Worm (Caenorhabditis elegans): ENCODE results near the gene T21D12.11.

DNA sequence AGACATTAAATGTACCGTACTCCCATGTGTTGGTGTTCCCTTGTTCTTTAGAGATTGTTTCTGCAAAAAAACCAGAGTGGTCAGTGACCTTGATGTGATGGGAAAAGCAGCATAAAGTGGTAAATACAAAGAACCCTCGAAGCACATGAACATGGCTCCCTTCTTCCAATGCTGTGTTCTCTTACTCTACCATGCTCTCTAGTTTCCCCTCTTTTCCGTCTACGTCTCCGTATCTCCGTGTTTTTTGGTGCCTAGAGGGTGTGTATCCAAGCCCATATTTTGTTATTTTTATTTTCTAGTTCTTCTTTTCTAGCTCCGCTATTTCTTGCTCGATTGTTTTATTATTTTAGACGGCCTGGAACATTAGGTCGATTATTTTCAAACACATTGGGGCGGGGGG lies 37.4 kb downstream of the T21D12.11 start:
- TF ChIP-seq nhr-76 (tag; optimal IDR thresholded peaks at IDR 0.05) (no peak), nhr-28 (tag; optimal IDR thresholded peaks at IDR 0.05) (no peak), nhr-11 (tag; optimal IDR thresholded peaks at IDR 0.05) (peak; percentile 37), zag-1 (tag; optimal IDR thresholded peaks at IDR 0.05) (no peak), ceh-82 (tag; optimal IDR thresholded peaks at IDR 0.05) (no peak), snpc-4 (tag; optimal IDR thresholded peaks at IDR 0.05) (no peak), egl-27 (tag; optimal IDR thresholded peaks at IDR 0.05) (no peak), pha-4 (GFP tag; IDR thresholded peaks at IDR 0.05) (peak; percentile 41; the same call in 1 of the 2 replicates), pha-4 (tag; optimal IDR thresholded peaks at IDR 0.05) (no peak), pqm-1 (tag; optimal IDR thresholded peaks at IDR 0.05) (no peak), F26F4.8 (GFP tag; conservative IDR thresholded peaks at IDR 0.05) (no peak), nhr-41 (GFP tag; IDR thresholded peaks at IDR 0.05) (0 out of 2 replicates have a peak, but pooled peaks have one; percentile 10), lsy-2 (tag; optimal IDR thresholded peaks at IDR 0.05) (peak in 1 of 2 experiments; percentile 47), dmd-9 (GFP tag; IDR thresholded peaks at IDR 0.05) (no peak), nhr-25 (tag; optimal IDR thresholded peaks at IDR 0.05; ENCODE audit: borderline replicate concordance, insufficient read depth) (no peak)
